Worm (Caenorhabditis elegans): ENCODE data around the gene T04C9.1.

T04C9.1 gene

DNA sequence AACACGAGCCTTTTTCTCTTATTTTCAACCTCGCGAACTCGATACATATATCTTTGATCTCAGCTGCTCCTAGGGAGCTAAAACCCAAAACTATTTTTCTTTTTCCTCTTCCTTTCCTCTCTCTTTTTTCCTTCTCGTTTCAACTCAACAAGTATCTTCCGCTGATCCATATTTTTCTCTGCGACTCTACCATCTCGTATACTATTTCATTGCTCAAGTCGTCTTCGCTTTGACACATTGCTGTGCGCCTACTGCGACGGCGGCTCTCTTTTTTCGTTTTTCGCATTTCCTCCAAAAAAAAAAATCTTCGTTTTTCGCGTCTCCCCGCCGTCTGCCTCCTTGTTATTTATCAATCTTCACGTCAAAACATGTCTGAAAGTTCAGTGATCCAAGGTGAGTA lies 43.2 kb upstream of the T04C9.1 start (continued):
- TF ChIP-seq ceh-32 (tag; optimal IDR thresholded peaks at IDR 0.05; ENCODE audit: poor library complexity) = no peak
- no peak for TF ChIP-seq daf-8 (GFP tag; IDR thresholded peaks at IDR 0.05)
- no peak for TF ChIP-seq aly-2 (tag; optimal IDR thresholded peaks at IDR 0.05)
- peak; percentile 2 for TF ChIP-seq hlh-30 (tag; optimal IDR thresholded peaks at IDR 0.05; ENCODE audit: insufficient read depth)
- TF ChIP-seq zfp-2 (tag; optimal IDR thresholded peaks at IDR 0.05) = no peak
- TF ChIP-seq lin-29 (GFP tag; IDR thresholded peaks at IDR 0.05) = no peak
- TF ChIP-seq ztf-7 (tag; optimal IDR thresholded peaks at IDR 0.05) = no peak
- TF ChIP-seq pqm-1 (tag; optimal IDR thresholded peaks at IDR 0.05) = no peak
- no peak for TF ChIP-seq Y48G9A.11 (GFP tag; IDR thresholded peaks at IDR 0.05)
- no peak for TF ChIP-seq Y5F2A.4 (GFP tag; optimal IDR thresholded peaks at IDR 0.05)
- peak; percentile 20 for TF ChIP-seq mes-2 (tag; optimal IDR thresholded peaks at IDR 0.05; ENCODE audit: poor library complexity, severe bottlenecking)
- no peak for TF ChIP-seq zip-11 (GFP tag; IDR thresholded peaks at IDR 0.05)
- TF ChIP-seq nhr-11 (tag; optimal IDR thresholded peaks at IDR 0.05) = peak; percentile 4
- no peak for TF ChIP-seq mxl-2 (GFP tag; conservative IDR thresholded peaks at IDR 0.05)
- no peak for TF ChIP-seq D1046.2 (GFP tag; IDR thresholded peaks at IDR 0.05)
- TF ChIP-seq hlh-11 (tag; optimal IDR thresholded peaks at IDR 0.05) = peak; percentile 57
- no peak for TF ChIP-seq lin-1 (GFP tag; IDR thresholded peaks at IDR 0.05)
- no peak for TF ChIP-seq spr-3 (GFP tag; optimal IDR thresholded peaks at IDR 0.05)
- no peak for TF ChIP-seq zag-1 (tag; optimal IDR thresholded peaks at IDR 0.05)
- TF ChIP-seq hif-1 (tag; optimal IDR thresholded peaks at IDR 0.05) = peak in 1 of 2 experiments; percentile 16
- TF ChIP-seq T26A8.4 (GFP tag; IDR thresholded peaks at IDR 0.05) = no peak
- no peak for TF ChIP-seq tag-97 (GFP tag; IDR thresholded peaks at IDR 0.05)
- TF ChIP-seq lin-15B (tag; optimal IDR thresholded peaks at IDR 0.05) = no peak
- TF ChIP-seq set-16 (GFP tag; IDR thresholded peaks at IDR 0.05) = peak; percentile 48; the same call in 1 of the 2 replicates
- no peak for TF ChIP-seq snpc-4 (tag; optimal IDR thresholded peaks at IDR 0.05)
- TF ChIP-seq hmg-1.1 (GFP tag; IDR thresholded peaks at IDR 0.05) = peak; percentile 59
- TF ChIP-seq dve-1 (tag; optimal IDR thresholded peaks at IDR 0.05; ENCODE audit: insufficient read depth) = no peak
- 0 out of 2 replicates have a peak, but pooled peaks have one; percentile 5 for TF ChIP-seq egl-43 (GFP tag; IDR thresholded peaks at IDR 0.05)
- peak; percentile 56 for TF ChIP-seq ceh-20 (GFP tag; IDR thresholded peaks at IDR 0.05)
- no peak for TF ChIP-seq spr-1 (tag; optimal IDR thresholded peaks at IDR 0.05)
- peak; percentile 50; the same call in 1 of the 2 replicates for TF ChIP-seq ctbp-1 (GFP tag; IDR thresholded peaks at IDR 0.05)
- no peak for TF ChIP-seq php-3 (GFP tag; IDR thresholded peaks at IDR 0.05)
- peak; percentile 10; the same call in 1 of the 2 replicates for TF ChIP-seq dmd-6 (GFP tag; IDR thresholded peaks at IDR 0.05)
- no peak for TF ChIP-seq nhr-237 (tag; optimal IDR thresholded peaks at IDR 0.05)
- TF ChIP-seq lin-13 (GFP tag; optimal IDR thresholded peaks at IDR 0.05) = no peak
- no peak for TF ChIP-seq lir-3 (tag; optimal IDR thresholded peaks at IDR 0.05)
- TF ChIP-seq jun-1 (tag; optimal IDR thresholded peaks at IDR 0.05) = no peak
- no peak for TF ChIP-seq F26F4.8 (GFP tag; conservative IDR thresholded peaks at IDR 0.05)
- TF ChIP-seq dmd-8 (GFP tag; IDR thresholded peaks at IDR 0.05) = no peak

ce11 chrIII:5950756-5951345 lies 42.2 kb upstream of the T04C9.1 start:
- TF ChIP-seq unc-62 (GFP tag; optimal IDR thresholded peaks at IDR 0.05 in 1 of 2) (peak in 1 of 2 experiments; percentile 93), unc-62 (tag; optimal IDR thresholded peaks at IDR 0.05) (no peak), daf-16 (GFP tag; optimal IDR thresholded peaks at IDR 0.05) (no peak), daf-16 (tag; optimal IDR thresholded peaks at IDR 0.05) (peak; percentile 55), ceh-20 (GFP tag; IDR thresholded peaks at IDR 0.05) (no peak), pqm-1 (tag; optimal IDR thresholded peaks at IDR 0.05) (peak; percentile 12), daf-8 (GFP tag; IDR thresholded peaks at IDR 0.05) (no peak), nhr-28 (tag; optimal IDR thresholded peaks at IDR 0.05) (peak; percentile 8), lin-1 (GFP tag; IDR thresholded peaks at IDR 0.05) (0 out of 2 replicates have a peak, but pooled peaks have one; percentile 20), hmg-1.1 (GFP tag; IDR thresholded peaks at IDR 0.05) (peak; percentile 26; the same call in 1 of the 2 replicates), hlh-30 (tag; optimal IDR thresholded peaks at IDR 0.05; ENCODE audit: insufficient read depth) (peak; percentile 15), hlh-11 (tag; optimal IDR thresholded peaks at IDR 0.05) (peak; percentile 42), madf-5 (GFP tag; IDR thresholded peaks at IDR 0.05) (0 out of 4 replicates have a peak, but pooled peaks have one; percentile 25 to 49), skn-1 (tag; optimal IDR thresholded peaks at IDR 0.05) (no peak), mes-2 (tag; optimal IDR thresholded peaks at IDR 0.05; ENCODE audit: poor library complexity, severe bottlenecking) (peak; percentile 32), unc-130 (GFP tag; optimal IDR thresholded peaks at IDR 0.05) (no peak), php-3 (GFP tag; IDR thresholded peaks at IDR 0.05) (peak; percentile 14; the same call in 1 of the 2 replicates)

Measured in whole organism, L4 larva.